Fruit fly (Drosophila melanogaster) Kc167 (cell line): ENCODE results near the gene NK7.1.

Experiments used
- Myc ChIP-seq: fragments of >200 bp; optimal IDR thresholded peaks from 2 replicates; lab custom pipeline; 2017; ENCODE audit warnings: missing external identifiers
- Sin3A ChIP-seq: fragments of >200 bp; optimal IDR thresholded peaks from 2 replicates; lab custom pipeline; 2018; ENCODE audit warnings: missing external identifiers
- h ChIP-seq: fragments of >200 bp; optimal IDR thresholded peaks from 3 replicates; lab custom pipeline; 2018; ENCODE audit warnings: missing external identifiers
- psq ChIP-seq: fragments of >200 bp; optimal IDR thresholded peaks from 2 replicates; lab custom pipeline; 2017; ENCODE audit warnings: missing external identifiers
- ttk ChIP-seq: sonication (Bioruptor generic); optimal IDR thresholded peaks from 2 replicates; lab custom pipeline; 2017; ENCODE audit warnings: missing external identifiers

dm6 chr3R:14292307-14292711 lies 80.4 kb downstream of the NK7.1 start:
- no peak for TF ChIP-seq ttk (lab: Kevin White, UChicago)
- no peak for TF ChIP-seq psq
- no peak for TF ChIP-seq Myc (lab: Kevin White, UChicago)
- TF ChIP-seq h (lab: Kevin White, UChicago) = no peak
- TF ChIP-seq Sin3A (lab: Kevin White, UChicago) = no peak
